Fruit fly (Drosophila melanogaster) whole organism, embryonic: ENCODE results near the gene Sfp33A2.
A peak's percentile ranks its signal among the peaks of the same experiment; 100 is the strongest.

ENCODE experiments used
- Atf3 ChIP-seq: fragments of 200-800 bp; sonication (Bioruptor generic); optimal IDR thresholded peaks from 3 replicates; lab custom pipeline; 2016; ENCODE audit warnings: missing biosample characterization, missing genetic modification characterization
- B-H2 ChIP-seq: fragments of 200-800 bp; sonication (Bioruptor generic); optimal IDR thresholded peaks from 2 replicates; lab custom pipeline; 2018; ENCODE audit warnings: missing biosample characterization, mild to moderate bottlenecking, missing genetic modification characterization
- C15 ChIP-seq: fragments of 200-800 bp; sonication (Bioruptor generic); IDR thresholded peaks from 3 replicates; pipeline ENCODE4 v1.3.6; 2022; ENCODE audit warnings: missing biosample characterization, missing genetic modification characterization
- CG1024 ChIP-seq: fragments of 200-800 bp; sonication (Bioruptor generic); IDR thresholded peaks from 2 replicates; pipeline ENCODE4 v1.3.6; 2022; ENCODE audit warnings: missing biosample characterization, missing genetic modification characterization
- CG11723 ChIP-seq: fragments of 200-800 bp; sonication (Bioruptor generic); optimal IDR thresholded peaks from 2 replicates; lab custom pipeline; 2017; ENCODE audit warnings: missing biosample characterization, mild to moderate bottlenecking, missing genetic modification characterization
- CG12155 ChIP-seq: fragments of 200-800 bp; sonication (Bioruptor generic); optimal IDR thresholded peaks from 3 replicates; lab custom pipeline; 2016; ENCODE audit warnings: missing biosample characterization, missing genetic modification characterization
- CG12942 ChIP-seq: fragments of 200-800 bp; sonication (Bioruptor generic); optimal IDR thresholded peaks from 3 replicates; lab custom pipeline; 2016; ENCODE audit warnings: missing biosample characterization, missing genetic modification characterization
- CG14014 ChIP-seq: fragments of 200-800 bp; sonication (Bioruptor generic); IDR thresholded peaks from 2 replicates; pipeline ENCODE4 v1.3.6; 2022; ENCODE audit warnings: missing biosample characterization, missing genetic modification characterization
- CG14860 ChIP-seq: fragments of 200-800 bp; sonication (Bioruptor generic); IDR thresholded peaks from 3 replicates; pipeline ENCODE4 v1.3.6; 2022; ENCODE audit warnings: missing biosample characterization, missing genetic modification characterization; ENCODE audit not compliant: partially characterized antibody
- CG15601 ChIP-seq: fragments of 200-800 bp; sonication (Bioruptor generic); optimal IDR thresholded peaks from 3 replicates; lab custom pipeline; 2019; ENCODE audit warnings: missing biosample characterization, mild to moderate bottlenecking, missing genetic modification characterization, moderate library complexity
- CG15696 ChIP-seq: fragments of 200-800 bp; sonication (Bioruptor generic); optimal IDR thresholded peaks from 2 replicates; lab custom pipeline; 2019; ENCODE audit warnings: missing biosample characterization, mild to moderate bottlenecking, missing genetic modification characterization, moderate library complexity
- CG16815 ChIP-seq: fragments of 200-800 bp; sonication (Bioruptor generic); optimal IDR thresholded peaks from 3 replicates; lab custom pipeline; 2017; ENCODE audit warnings: missing biosample characterization, mild to moderate bottlenecking, missing genetic modification characterization
- CG17328 ChIP-seq: fragments of 200-800 bp; sonication (Bioruptor generic); IDR thresholded peaks from 2 replicates; pipeline ENCODE4 v1.3.6; 2022; ENCODE audit warnings: missing biosample characterization, missing genetic modification characterization
- CG17359 ChIP-seq: fragments of 200-800 bp; sonication (Bioruptor generic); optimal IDR thresholded peaks from 3 replicates; lab custom pipeline; 2018; ENCODE audit warnings: missing biosample characterization, mild to moderate bottlenecking, missing genetic modification characterization, moderate library complexity
- CG17829 ChIP-seq: fragments of 200-800 bp; optimal IDR thresholded peaks from 2 replicates; lab custom pipeline; 2019; ENCODE audit warnings: missing biosample characterization, mild to moderate bottlenecking, missing genetic modification characterization, moderate library complexity
- CG2116 ChIP-seq: fragments of 200-800 bp; sonication (Bioruptor generic); optimal IDR thresholded peaks from 3 replicates; lab custom pipeline; 2018; ENCODE audit warnings: missing biosample characterization, mild to moderate bottlenecking, missing genetic modification characterization
- CG3281 ChIP-seq: fragments of 200-800 bp; sonication (Bioruptor generic); optimal IDR thresholded peaks from 3 replicates; lab custom pipeline; 2017; ENCODE audit warnings: missing biosample characterization, mild to moderate bottlenecking, missing genetic modification characterization
- CG34422 ChIP-seq: fragments of 200-800 bp; sonication (Bioruptor generic); IDR thresholded peaks from 3 replicates; pipeline ENCODE4 v1.3.6; 2022; ENCODE audit warnings: missing biosample characterization, missing genetic modification characterization
- CG4328 ChIP-seq: fragments of 200-800 bp; sonication (Bioruptor generic); optimal IDR thresholded peaks from 3 replicates; lab custom pipeline; 2017; ENCODE audit warnings: missing biosample characterization, missing genetic modification reagents, missing genetic modification characterization
- CG5245 ChIP-seq: fragments of 200-800 bp; sonication (Bioruptor generic); optimal IDR thresholded peaks from 3 replicates; lab custom pipeline; 2016; ENCODE audit warnings: missing biosample characterization, missing genetic modification characterization
- CG6683 ChIP-seq: fragments of 200-800 bp; sonication (Bioruptor generic); optimal IDR thresholded peaks from 2 replicates; lab custom pipeline; 2017; ENCODE audit warnings: missing biosample characterization, mild to moderate bottlenecking, missing genetic modification characterization, missing genetic modification reagents
- CG6689 ChIP-seq: fragments of 200-800 bp; sonication (Bioruptor generic); IDR thresholded peaks from 2 replicates; pipeline ENCODE4 v1.3.6; 2022; ENCODE audit warnings: missing biosample characterization, missing genetic modification characterization
- CG6765 ChIP-seq: fragments of 200-800 bp; sonication (Bioruptor generic); optimal IDR thresholded peaks from 3 replicates; lab custom pipeline; 2017; ENCODE audit warnings: missing biosample characterization, mild to moderate bottlenecking, missing genetic modification characterization
- CG7372 ChIP-seq: fragments of 200-800 bp; sonication (Bioruptor generic); IDR thresholded peaks from 2 replicates; pipeline ENCODE4 v1.3.6; 2022; ENCODE audit warnings: missing biosample characterization, missing genetic modification characterization
- CG9609 ChIP-seq: fragments of 200-800 bp; sonication (Bioruptor generic); optimal IDR thresholded peaks from 3 replicates; lab custom pipeline; 2016; ENCODE audit warnings: missing biosample characterization, missing genetic modification characterization
- CG9727 ChIP-seq: fragments of 200-800 bp; sonication (Bioruptor generic); optimal IDR thresholded peaks from 3 replicates; lab custom pipeline; 2017; ENCODE audit warnings: missing biosample characterization, mild to moderate bottlenecking, missing genetic modification characterization
- Dad ChIP-seq: fragments of 200-800 bp; sonication (Bioruptor generic); optimal IDR thresholded peaks from 3 replicates; lab custom pipeline; 2016; ENCODE audit warnings: missing biosample characterization, missing genetic modification characterization
- Doc3 ChIP-seq: fragments of 200-800 bp; sonication (Bioruptor generic); IDR thresholded peaks from 3 replicates; pipeline ENCODE4 v1.3.6; 2022; ENCODE audit warnings: missing biosample characterization, missing genetic modification characterization; ENCODE audit not compliant: partially characterized antibody
- E2f1 ChIP-seq: fragments of 200-800 bp; sonication (Bioruptor generic); IDR thresholded peaks from 2 replicates; pipeline ENCODE4 v1.3.6; 2022; ENCODE audit warnings: missing biosample characterization, missing genetic modification characterization
- E2f2 ChIP-seq: fragments of 200-800 bp; sonication (Bioruptor generic); IDR thresholded peaks from 2 replicates; pipeline ENCODE4 v1.3.6; 2022; ENCODE audit warnings: missing biosample characterization, missing genetic modification characterization
- Fer1 ChIP-seq: fragments of 200-800 bp; sonication (Bioruptor generic); optimal IDR thresholded peaks from 2 replicates; lab custom pipeline; 2017; ENCODE audit warnings: missing biosample characterization, mild to moderate bottlenecking, missing genetic modification characterization
- Fer2 ChIP-seq: fragments of 200-800 bp; sonication (Bioruptor generic); optimal IDR thresholded peaks from 2 replicates; lab custom pipeline; 2018; ENCODE audit warnings: missing biosample characterization, mild to moderate bottlenecking, missing genetic modification characterization, moderate library complexity
- HLH54F ChIP-seq: fragments of 200-800 bp; sonication (Bioruptor generic); optimal IDR thresholded peaks from 3 replicates; lab custom pipeline; 2016; ENCODE audit warnings: missing biosample characterization, missing genetic modification characterization
- Hand ChIP-seq: fragments of 200-800 bp; sonication (Bioruptor generic); optimal IDR thresholded peaks from 2 replicates; lab custom pipeline; 2017; ENCODE audit warnings: mild to moderate bottlenecking, missing biosample characterization, missing genetic modification reagents, missing genetic modification characterization
- Hey ChIP-seq: fragments of 200-800 bp; sonication (Bioruptor generic); optimal IDR thresholded peaks from 3 replicates; lab custom pipeline; 2018; ENCODE audit warnings: missing biosample characterization, mild to moderate bottlenecking, missing genetic modification characterization
- Hmx ChIP-seq: fragments of 200-800 bp; sonication (Bioruptor generic); optimal IDR thresholded peaks from 2 replicates; lab custom pipeline; 2016; ENCODE audit warnings: missing biosample characterization, missing genetic modification characterization
- Mes4 ChIP-seq: fragments of 200-800 bp; sonication (Bioruptor generic); optimal IDR thresholded peaks from 2 replicates; lab custom pipeline; 2016; ENCODE audit warnings: missing biosample characterization, missing genetic modification characterization
- Scr ChIP-seq: fragments of 200-800 bp; sonication (Bioruptor generic); IDR thresholded peaks from 2 replicates; pipeline ENCODE4 v1.3.6; 2022; ENCODE audit warnings: missing biosample characterization, missing genetic modification characterization; ENCODE audit not compliant: partially characterized antibody
- Six4 ChIP-seq: fragments of 200-800 bp; sonication (Bioruptor generic); optimal IDR thresholded peaks from 2 replicates; lab custom pipeline; 2016; ENCODE audit warnings: missing biosample characterization, missing genetic modification characterization
- Sry-β ChIP-seq: fragments of 200-800 bp; sonication (Bioruptor generic); optimal IDR thresholded peaks from 2 replicates; lab custom pipeline; 2018; ENCODE audit warnings: missing biosample characterization, mild to moderate bottlenecking, missing genetic modification characterization, moderate library complexity
- Xbp1 ChIP-seq: fragments of 200-800 bp; sonication (Bioruptor generic); optimal IDR thresholded peaks from 3 replicates; lab custom pipeline; 2016; ENCODE audit warnings: missing biosample characterization, mild to moderate bottlenecking, missing genetic modification characterization
- bsh ChIP-seq, 2 experiments: fragments of 200-800 bp; sonication (Bioruptor generic); optimal IDR thresholded peaks; 2 replicates each; lab custom pipeline; 2017 to 2018; ENCODE audit warnings: mild to moderate bottlenecking in 2 of 2, missing biosample characterization in 2 of 2, missing genetic modification characterization in 2 of 2, moderate library complexity in 1 of 2
- corto ChIP-seq: fragments of 200-800 bp; sonication (Bioruptor generic); optimal IDR thresholded peaks from 2 replicates; lab custom pipeline; 2016; ENCODE audit warnings: missing biosample characterization, mild to moderate bottlenecking, missing genetic modification characterization, moderate library complexity
- croc ChIP-seq: fragments of 200-800 bp; sonication (Bioruptor generic); conservative IDR thresholded peaks from 3 replicates; pipeline ENCODE4 v1.3.6; 2022; ENCODE audit warnings: missing biosample characterization, missing genetic modification characterization
- dimm ChIP-seq: fragments of 200-800 bp; sonication (Bioruptor generic); IDR thresholded peaks from 2 replicates; pipeline ENCODE4 v1.3.6; 2022; ENCODE audit warnings: missing biosample characterization, missing genetic modification characterization
- grau ChIP-seq: fragments of 200-800 bp; optimal IDR thresholded peaks from 3 replicates; lab custom pipeline; 2019; ENCODE audit warnings: missing biosample characterization, mild to moderate bottlenecking, missing genetic modification characterization, moderate library complexity
- org-1 ChIP-seq: fragments of 200-800 bp; sonication (Bioruptor generic); optimal IDR thresholded peaks from 2 replicates; lab custom pipeline; 2017; ENCODE audit warnings: missing biosample characterization, missing genetic modification characterization
- rib ChIP-seq: fragments of 200-800 bp; sonication (Bioruptor generic); IDR thresholded peaks from 2 replicates; pipeline ENCODE4 v1.3.6; 2022; ENCODE audit warnings: missing biosample characterization, missing genetic modification characterization
- tap ChIP-seq: fragments of 200-800 bp; optimal IDR thresholded peaks from 3 replicates; lab custom pipeline; 2019; ENCODE audit warnings: missing biosample characterization, mild to moderate bottlenecking, missing genetic modification characterization, moderate library complexity
- wor ChIP-seq: fragments of 200-800 bp; sonication (Bioruptor generic); IDR thresholded peaks from 2 replicates; pipeline ENCODE4 v1.3.6; 2022; ENCODE audit warnings: missing biosample characterization, missing genetic modification characterization
- zf30C ChIP-seq: fragments of 200-800 bp; sonication (Bioruptor generic); optimal IDR thresholded peaks from 3 replicates; lab custom pipeline; 2018; ENCODE audit warnings: missing biosample characterization, mild to moderate bottlenecking, missing genetic modification characterization

Gene Sfp33A2

dm6 chr2L:11816376-11816775 is 21.1 kb upstream of the Sfp33A2 start (continued):
- TF ChIP-seq rib (GFP tag; lab: Robert Waterston, UW): 0 out of 2 replicates have a peak, but pooled peaks have one; percentile 19
- TF ChIP-seq CG16815 (GFP tag; lab: Kevin White, UChicago): peak; percentile 91
- TF ChIP-seq Hey: peak; percentile 88
- no peak for TF ChIP-seq Doc3
- TF ChIP-seq CG34422: peak; percentile 88
- peak; percentile 77 for TF ChIP-seq Sry-β (GFP tag; lab: Kevin White, UChicago)
- peak; percentile 90 for TF ChIP-seq CG6683 (GFP tag; lab: Kevin White, UChicago)
- peak; percentile 85 for TF ChIP-seq E2f1 (GFP tag; lab: Robert Waterston, UW)
- TF ChIP-seq CG14014 (GFP tag; lab: Robert Waterston, UW): peak; percentile 83
- peak; percentile 62 for TF ChIP-seq E2f2 (GFP tag; lab: Robert Waterston, UW)
- peak; percentile 90 for TF ChIP-seq CG2116 (GFP tag; lab: Kevin White, UChicago)
- no peak for TF ChIP-seq Scr (GFP tag; lab: Robert Waterston, UW)
- peak; percentile 85 for TF ChIP-seq CG12942 (GFP tag; lab: Kevin White, UChicago)
- peak; percentile 73; the same call in 2 of the 3 replicates for TF ChIP-seq C15 (GFP tag; lab: Robert Waterston, UW)
- peak; percentile 93 for TF ChIP-seq Dad (GFP tag; lab: Kevin White, UChicago)
- peak; percentile 88 for TF ChIP-seq CG6689 (GFP tag; lab: Robert Waterston, UW)
- TF ChIP-seq Hand: peak; percentile 79
- peak; percentile 91 for TF ChIP-seq org-1 (GFP tag; lab: Kevin White, UChicago)
- TF ChIP-seq CG17359: peak; percentile 94
- peak; percentile 89 for TF ChIP-seq CG15601 (tag; lab: Kevin White, UChicago)
- TF ChIP-seq CG3281 (GFP tag; lab: Kevin White, UChicago): peak; percentile 95
- no peak; the same call in 1 of the 2 replicates for TF ChIP-seq dimm
- TF ChIP-seq CG4328: peak; percentile 97
- TF ChIP-seq Mes4 (GFP tag; lab: Kevin White, UChicago): peak; percentile 98
- no peak for TF ChIP-seq CG14860 (GFP tag; lab: Robert Waterston, UW)
- TF ChIP-seq croc (GFP tag; lab: Robert Waterston, UW): peak; percentile 84
- TF ChIP-seq zf30C (GFP tag; lab: Kevin White, UChicago): peak; percentile 67
- peak; percentile 80 for TF ChIP-seq CG7372 (GFP tag; lab: Robert Waterston, UW)
- TF ChIP-seq Fer2 (tag; lab: Kevin White, UChicago): peak; percentile 77
- TF ChIP-seq HLH54F (GFP tag; lab: Kevin White, UChicago): peak; percentile 76
- peak; percentile 97 for TF ChIP-seq CG17328 (GFP tag; lab: Robert Waterston, UW)
- no peak for TF ChIP-seq Hmx (GFP tag; lab: Kevin White, UChicago)
- peak; percentile 86 for TF ChIP-seq CG15696 (tag; lab: Kevin White, UChicago)
- TF ChIP-seq CG11723 (GFP tag; lab: Kevin White, UChicago): peak; percentile 97
- peak; percentile 93 for TF ChIP-seq CG9609 (GFP tag; lab: Kevin White, UChicago)
- no peak for TF ChIP-seq corto (GFP tag; lab: Kevin White, UChicago)
- TF ChIP-seq Fer1 (GFP tag; lab: Kevin White, UChicago): peak; percentile 96
- TF ChIP-seq bsh (GFP tag; optimal IDR thresholded peaks at IDR 0.05; lab: Kevin White, UChicago): peak; percentile 51 to 93
- TF ChIP-seq CG1024 (GFP tag; lab: Robert Waterston, UW): peak; percentile 94
- peak; percentile 78 for TF ChIP-seq CG12155 (GFP tag; lab: Kevin White, UChicago)
- TF ChIP-seq tap (tag; lab: Kevin White, UChicago): peak; percentile 82
- peak; percentile 96 for TF ChIP-seq Six4 (GFP tag; lab: Kevin White, UChicago)
- peak; percentile 95 for TF ChIP-seq CG17829 (tag; lab: Kevin White, UChicago)
- peak; percentile 95 for TF ChIP-seq CG9727 (GFP tag; lab: Kevin White, UChicago)
- peak; percentile 95 for TF ChIP-seq Xbp1 (GFP tag; lab: Kevin White, UChicago)
- peak; percentile 83 for TF ChIP-seq grau (tag; lab: Kevin White, UChicago)
- peak; percentile 80 for TF ChIP-seq B-H2
- peak; percentile 92 for TF ChIP-seq Atf3 (GFP tag; lab: Kevin White, UChicago)
- TF ChIP-seq CG5245: peak; percentile 97
- TF ChIP-seq CG6765 (GFP tag; lab: Kevin White, UChicago): peak; percentile 98
- peak; percentile 72 for TF ChIP-seq wor
